Worm (Caenorhabditis elegans) whole organism, early embryonic: ENCODE measurements around the gene R10E4.7.

Experiments used
- B0310.2 ChIP-seq: sonication (generic microtip); optimal IDR thresholded peaks from 2 replicates; lab custom pipeline; 2016; ENCODE audit warnings: mild to moderate bottlenecking, missing genetic modification characterization, missing compliant biosample characterization
- ama-1 ChIP-seq: fragments of 150-350 bp; optimal IDR thresholded peaks from 2 replicates; lab custom pipeline; 2014
- ceh-13 ChIP-seq: fragments of 200-800 bp; sonication (Bioruptor generic); optimal IDR thresholded peaks from 2 replicates; lab custom pipeline; 2018; ENCODE audit warnings: mild to moderate bottlenecking, missing genetic modification characterization, missing compliant biosample characterization
- flt-1 ChIP-seq: fragments of 200-800 bp; sonication (Bioruptor generic); IDR thresholded peaks from 2 replicates; pipeline ENCODE4 v1.3.6; 2022; ENCODE audit warnings: missing genetic modification characterization, missing compliant biosample characterization
- scrt-1 ChIP-seq: fragments of 200-800 bp; sonication (Bioruptor generic); IDR thresholded peaks from 2 replicates; pipeline ENCODE4 v1.3.6; 2022; ENCODE audit warnings: missing genetic modification characterization, missing compliant biosample characterization
- sea-1 ChIP-seq: fragments of 200-800 bp; sonication (Bioruptor generic); conservative IDR thresholded peaks from 2 replicates; pipeline ENCODE4 v1.3.6; 2022; ENCODE audit warnings: missing genetic modification characterization, missing compliant biosample characterization

DNA sequence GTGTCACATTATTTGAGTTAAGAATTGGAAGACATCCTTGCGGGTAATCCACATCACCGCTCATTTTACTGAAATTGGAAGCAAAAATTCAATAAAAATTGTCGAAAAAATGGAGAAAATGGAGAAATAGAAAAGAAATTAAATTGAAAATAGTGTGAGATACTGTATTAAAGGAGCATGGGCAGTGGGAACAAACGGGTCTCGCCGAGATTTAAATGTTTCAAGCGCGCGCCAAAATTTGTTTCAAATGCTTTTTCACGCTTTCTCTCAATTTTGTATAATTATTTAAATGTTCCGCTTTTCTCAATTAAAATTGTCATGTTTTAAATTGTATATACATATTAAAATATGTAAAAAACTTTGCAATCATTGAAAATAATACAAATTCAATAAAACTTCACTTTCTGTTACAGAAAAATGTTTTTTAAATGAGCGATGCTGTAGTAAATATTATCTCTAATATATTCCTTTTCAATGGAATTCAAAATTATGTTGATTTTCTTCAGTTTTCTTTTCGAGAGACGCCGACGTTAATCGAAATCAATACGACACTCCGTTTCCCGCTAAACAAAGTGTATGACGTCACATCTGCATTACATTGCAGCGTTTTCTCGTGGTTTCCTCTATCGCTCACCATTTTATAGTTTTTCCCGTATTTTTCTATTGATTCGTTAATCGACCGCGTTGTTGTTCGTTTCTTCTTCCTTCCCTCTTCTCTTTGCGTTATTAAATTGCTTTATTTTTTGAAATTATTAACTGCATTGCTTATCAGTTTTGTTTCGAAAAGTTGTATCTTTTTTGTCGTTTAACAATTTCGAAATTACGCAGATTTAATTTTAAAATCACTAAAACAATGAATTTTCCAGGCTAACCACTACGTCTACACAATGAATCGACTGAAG is 18.7 kb downstream of the R10E4.7 start, which contains the start of the genes evl-14 and dcn-1:
- TF ChIP-seq B0310.2 (tag; lab: Kevin White, UChicago) (no peak), ceh-13 (GFP tag; lab: Kevin White, UChicago) (no peak), sea-1 (no peak), scrt-1 (GFP tag; lab: Robert Waterston, UW) (no peak), ama-1 (lab: Kevin White, UChicago) (no peak), flt-1 (GFP tag; lab: Robert Waterston, UW) (no peak)
